Fruit fly (Drosophila melanogaster): ENCODE measurements around the gene CG14285.

Gene CG14285

DNA sequence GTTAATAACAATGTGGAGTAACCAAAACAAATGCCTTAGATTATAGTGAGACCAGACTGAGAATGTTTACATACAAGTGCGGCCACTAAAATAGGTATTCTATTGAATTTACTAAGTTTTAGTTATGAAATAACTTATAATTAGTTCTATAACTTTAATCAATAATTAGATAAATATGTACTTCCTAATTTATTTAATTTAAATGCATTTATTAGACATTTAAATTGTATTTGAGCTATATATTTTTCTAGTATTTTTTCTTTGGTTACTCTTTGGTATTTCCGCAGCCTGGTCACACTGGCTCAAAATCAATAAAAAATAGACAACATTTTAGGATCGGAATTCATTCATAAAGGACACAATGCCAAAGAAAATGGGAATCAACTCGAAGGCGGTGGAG, 6.3 kb downstream of the CG14285 start, which contains the start of the genes Prp18 and CG6013 (continued):
- no peak for TF ChIP-seq cg (GFP tag; optimal IDR thresholded peaks at IDR 0.05)
- TF ChIP-seq zen (tag; optimal IDR thresholded peaks at IDR 0.05) = peak; percentile 42
- TF ChIP-seq E2f1 (GFP tag; IDR thresholded peaks at IDR 0.05) = peak; percentile 50
- TF ChIP-seq pb (GFP tag; optimal IDR thresholded peaks at IDR 0.05) = no peak
- no peak for TF ChIP-seq chn (GFP tag; optimal IDR thresholded peaks at IDR 0.05)
- TF ChIP-seq Ada2b (GFP tag; IDR thresholded peaks at IDR 0.05) = peak; percentile 29; the same call in 1 of the 2 replicates
- no peak for TF ChIP-seq Atf3 (GFP tag; optimal IDR thresholded peaks at IDR 0.05)
- no peak for TF ChIP-seq CG3163 (GFP tag; optimal IDR thresholded peaks at IDR 0.05)
- TF ChIP-seq CG9437 (GFP tag; optimal IDR thresholded peaks at IDR 0.05) = peak; percentile 13
- no peak for TF ChIP-seq Doc2 (GFP tag; IDR thresholded peaks at IDR 0.05)
- no peak for TF ChIP-seq Ravus (GFP tag; IDR thresholded peaks at IDR 0.05)
- no peak for TF ChIP-seq Atf-2 (GFP tag; optimal IDR thresholded peaks at IDR 0.05)
- TF ChIP-seq lmd (GFP tag; IDR thresholded peaks at IDR 0.05) = peak; percentile 36; the same call in 1 of the 2 replicates
- TF ChIP-seq tin (GFP tag; optimal IDR thresholded peaks at IDR 0.05) = peak; percentile 46
- TF ChIP-seq Dref (GFP tag; IDR thresholded peaks at IDR 0.05) = no peak
- no peak for TF ChIP-seq gsb (GFP tag; IDR thresholded peaks at IDR 0.05)
- TF ChIP-seq dpn (GFP tag; optimal IDR thresholded peaks at IDR 0.05) = peak in 1 of 2 experiments; percentile 32
- no peak for TF ChIP-seq shn (GFP tag; optimal IDR thresholded peaks at IDR 0.05)
- TF ChIP-seq CG32767 (GFP tag; IDR thresholded peaks at IDR 0.05) = no peak
- no peak for TF ChIP-seq ase (GFP tag; IDR thresholded peaks at IDR 0.05)
- no peak for TF ChIP-seq CG16779 (GFP tag; IDR thresholded peaks at IDR 0.05)
- no peak for TF ChIP-seq ewg (GFP tag; optimal IDR thresholded peaks at IDR 0.05)
- no peak for TF ChIP-seq CG12236 (GFP tag; optimal IDR thresholded peaks at IDR 0.05)
- no peak for TF ChIP-seq cas (GFP tag; IDR thresholded peaks at IDR 0.05)
- TF ChIP-seq CG6654 (GFP tag; optimal IDR thresholded peaks at IDR 0.05) = no peak
- no peak for TF ChIP-seq lilli (GFP tag; optimal IDR thresholded peaks at IDR 0.05)
- TF ChIP-seq CG3065 (GFP tag; optimal IDR thresholded peaks at IDR 0.05) = peak; percentile 5
- no peak for TF ChIP-seq pros (GFP tag; optimal IDR thresholded peaks at IDR 0.05)
- TF ChIP-seq Six4 (GFP tag; optimal IDR thresholded peaks at IDR 0.05) = peak; percentile 25
- TF ChIP-seq CG10431 (GFP tag; optimal IDR thresholded peaks at IDR 0.05) = no peak
- TF ChIP-seq CG11504 (tag; optimal IDR thresholded peaks at IDR 0.05) = peak; percentile 81
- TF ChIP-seq Stat92E (GFP tag; optimal IDR thresholded peaks at IDR 0.05) = peak in 1 of 3 experiments; percentile 40
- TF ChIP-seq E2f2 (GFP tag; IDR thresholded peaks at IDR 0.05) = no peak
- TF ChIP-seq Taf1 (GFP tag; IDR thresholded peaks at IDR 0.05) = no peak
- TF ChIP-seq Nf-YA (GFP tag; IDR thresholded peaks at IDR 0.05) = no peak
- TF ChIP-seq ap (GFP tag; IDR thresholded peaks at IDR 0.05) = no peak
- peak; percentile 78 for TF ChIP-seq PHDP (tag; optimal IDR thresholded peaks at IDR 0.05)
- peak; percentile 25 for TF ChIP-seq Oli (tag; optimal IDR thresholded peaks at IDR 0.05)
- TF ChIP-seq crp (GFP tag; optimal IDR thresholded peaks at IDR 0.05) = peak in 1 of 2 experiments; percentile 43
- TF ChIP-seq Drgx (GFP tag; IDR thresholded peaks at IDR 0.05) = no peak
- TF ChIP-seq toy (GFP tag; IDR thresholded peaks at IDR 0.05) = no peak
- TF ChIP-seq CG6689 (GFP tag; IDR thresholded peaks at IDR 0.05) = peak; percentile 32; the same call in 1 of the 2 replicates
- peak; percentile 76 for TF ChIP-seq CG15696 (tag; optimal IDR thresholded peaks at IDR 0.05)
- peak; percentile 56 for TF ChIP-seq CG12942 (GFP tag; optimal IDR thresholded peaks at IDR 0.05)
- no peak for TF ChIP-seq inv (GFP tag; IDR thresholded peaks at IDR 0.05; ENCODE audit: partially characterized antibody)
- no peak for TF ChIP-seq Dip2 (GFP tag; IDR thresholded peaks at IDR 0.05)
- TF ChIP-seq CG3281 (GFP tag; optimal IDR thresholded peaks at IDR 0.05) = no peak

Data from whole organism, embryonic.